Worm (Caenorhabditis elegans) whole organism, mixed stage, embryonic: ENCODE data around the gene zig-4.

Experiments used
- elt-1 ChIP-seq: sonication (generic microtip); optimal IDR thresholded peaks from 2 replicates; lab custom pipeline; 2017; ENCODE audit warnings: missing genetic modification characterization, mild to moderate bottlenecking, missing compliant biosample characterization, antibody characterized with exemption, moderate library complexity, borderline replicate concordance; ENCODE audit not compliant: insufficient read depth
- nhr-76 ChIP-seq: sonication (generic microtip); optimal IDR thresholded peaks from 2 replicates; lab custom pipeline; 2017; ENCODE audit warnings: missing biosample characterization, missing genetic modification characterization
- pha-4 ChIP-seq: fragments of 150-350 bp; optimal IDR thresholded peaks from 2 replicates; lab custom pipeline; 2018; ENCODE audit warnings: missing biosample characterization, missing genetic modification reagents, missing genetic modification characterization
- snpc-4 ChIP-seq: fragments of 150-350 bp; optimal IDR thresholded peaks from 2 replicates; lab custom pipeline; 2014; ENCODE audit warnings: missing biosample characterization, missing genetic modification characterization
- unc-39 ChIP-seq: fragments of 150-350 bp; optimal IDR thresholded peaks from 2 replicates; lab custom pipeline; 2014; ENCODE audit warnings: missing biosample characterization, missing genetic modification characterization
- ztf-11 ChIP-seq: fragments of 150-350 bp; optimal IDR thresholded peaks from 2 replicates; lab custom pipeline; 2014; ENCODE audit warnings: missing biosample characterization, missing genetic modification characterization

ce11 chrX:7906430-7907014, 18.7 kb upstream of the zig-4 start, which contains the start of gene C39D10.1:
- TF ChIP-seq elt-1 (tag; lab: Kevin White, UChicago) (no peak), ztf-11 (tag; lab: Kevin White, UChicago) (no peak), nhr-76 (tag; lab: Kevin White, UChicago) (no peak), pha-4 (tag; lab: Kevin White, UChicago) (no peak), snpc-4 (no peak), unc-39 (tag; lab: Kevin White, UChicago) (no peak)
